Worm (Caenorhabditis elegans) whole organism, midembryonic: ENCODE data around the gene ocr-4.

ENCODE experiments used
- med-1 ChIP-seq: sonication (generic microtip); optimal IDR thresholded peaks from 2 replicates; lab custom pipeline; 2017; ENCODE audit warnings: missing genetic modification characterization, mild to moderate bottlenecking, missing compliant biosample characterization, antibody characterized with exemption, missing genetic modification reagents; ENCODE audit not compliant: insufficient read depth
- ref-1 ChIP-seq: fragments of 200-800 bp; sonication (Bioruptor generic); conservative IDR thresholded peaks from 2 replicates; pipeline ENCODE4 v1.3.6; 2022; ENCODE audit warnings: missing genetic modification reagents, missing genetic modification characterization, missing compliant biosample characterization

DNA sequence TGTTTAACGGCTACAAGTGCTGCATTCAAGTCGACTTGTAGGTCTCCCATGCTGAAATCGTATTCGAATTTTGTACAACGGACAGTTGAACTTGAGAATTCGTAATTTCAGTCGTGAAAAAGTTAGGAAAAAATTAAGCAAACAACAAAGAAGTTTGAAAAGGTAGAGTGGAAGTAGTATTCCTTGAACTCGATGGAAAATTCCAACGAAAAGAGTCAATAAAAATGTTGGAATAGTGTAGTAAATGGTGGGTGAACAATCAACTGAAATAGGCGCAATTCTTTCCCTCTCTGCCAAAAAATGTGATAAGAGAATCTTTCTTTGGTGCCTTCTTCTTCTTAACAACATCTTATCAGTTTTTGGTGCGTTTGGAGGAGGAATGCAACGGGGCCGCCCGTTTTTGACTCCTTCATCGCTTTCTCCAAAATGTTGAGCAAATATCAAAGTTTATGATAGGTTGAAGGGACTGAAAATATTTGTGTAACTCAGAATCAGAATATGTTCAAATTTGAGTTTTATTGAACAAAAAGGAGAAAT, 5.9 kb downstream of the ocr-4 start, which contains the start of gene ifo-1:
- TF ChIP-seq med-1 (GFP tag; lab: Kevin White, UChicago) (no peak), ref-1 (no peak)
